Fruit fly (Drosophila melanogaster) whole organism, embryonic: ENCODE data around the gene CG43895.

Source experiments
- Abd-B ChIP-seq: fragments of 200-800 bp; sonication (Bioruptor generic); optimal IDR thresholded peaks from 2 replicates; lab custom pipeline; 2018; ENCODE audit warnings: missing biosample characterization, mild to moderate bottlenecking, missing genetic modification characterization, moderate library complexity
- Atf3 ChIP-seq: fragments of 200-800 bp; sonication (Bioruptor generic); optimal IDR thresholded peaks from 3 replicates; lab custom pipeline; 2016; ENCODE audit warnings: missing biosample characterization, missing genetic modification characterization
- B-H2 ChIP-seq: fragments of 200-800 bp; sonication (Bioruptor generic); optimal IDR thresholded peaks from 2 replicates; lab custom pipeline; 2018; ENCODE audit warnings: missing biosample characterization, mild to moderate bottlenecking, missing genetic modification characterization
- CG12155 ChIP-seq: fragments of 200-800 bp; sonication (Bioruptor generic); optimal IDR thresholded peaks from 3 replicates; lab custom pipeline; 2016; ENCODE audit warnings: missing biosample characterization, missing genetic modification characterization
- CG12236 ChIP-seq: fragments of 200-800 bp; sonication (Bioruptor generic); optimal IDR thresholded peaks from 2 replicates; lab custom pipeline; 2016; ENCODE audit warnings: missing biosample characterization, missing genetic modification characterization
- CG12744 ChIP-seq: fragments of 200-800 bp; sonication (Bioruptor generic); optimal IDR thresholded peaks from 2 replicates; lab custom pipeline; 2016; ENCODE audit warnings: missing biosample characterization, missing genetic modification characterization
- CG12769 ChIP-seq: fragments of 200-800 bp; sonication (Bioruptor generic); optimal IDR thresholded peaks from 2 replicates; lab custom pipeline; 2019; ENCODE audit warnings: missing biosample characterization, mild to moderate bottlenecking, missing genetic modification characterization, moderate library complexity
- CG13296 ChIP-seq: fragments of 200-800 bp; sonication (Bioruptor generic); optimal IDR thresholded peaks from 3 replicates; lab custom pipeline; 2018; ENCODE audit warnings: missing biosample characterization, mild to moderate bottlenecking, missing genetic modification characterization
- CG14965 ChIP-seq: fragments of 200-800 bp; sonication (Bioruptor generic); optimal IDR thresholded peaks from 2 replicates; lab custom pipeline; 2016; ENCODE audit warnings: missing biosample characterization, missing genetic modification characterization, borderline replicate concordance
- CG1529 ChIP-seq: fragments of 200-800 bp; sonication (Bioruptor generic); optimal IDR thresholded peaks from 3 replicates; lab custom pipeline; 2018; ENCODE audit warnings: missing biosample characterization, missing genetic modification characterization
- CG16779 ChIP-seq: fragments of 200-800 bp; sonication (Bioruptor generic); IDR thresholded peaks from 2 replicates; pipeline ENCODE4 v1.3.6; 2022; ENCODE audit warnings: missing biosample characterization, missing genetic modification characterization
- CG1832 ChIP-seq: fragments of 200-800 bp; sonication (Bioruptor generic); optimal IDR thresholded peaks from 2 replicates; lab custom pipeline; 2017; ENCODE audit warnings: missing biosample characterization, mild to moderate bottlenecking, missing genetic modification characterization, inconsistent platforms
- CG2678 ChIP-seq: fragments of 200-800 bp; sonication (Bioruptor generic); optimal IDR thresholded peaks from 3 replicates; lab custom pipeline; 2019; ENCODE audit warnings: missing biosample characterization, mild to moderate bottlenecking, missing genetic modification characterization, moderate library complexity
- CG2889 ChIP-seq: fragments of 200-800 bp; sonication (Bioruptor generic); IDR thresholded peaks from 3 replicates; pipeline ENCODE4 v1.3.6; 2022; ENCODE audit warnings: missing biosample characterization, missing genetic modification characterization
- CG3281 ChIP-seq: fragments of 200-800 bp; sonication (Bioruptor generic); optimal IDR thresholded peaks from 3 replicates; lab custom pipeline; 2017; ENCODE audit warnings: missing biosample characterization, mild to moderate bottlenecking, missing genetic modification characterization
- CG34422 ChIP-seq: fragments of 200-800 bp; sonication (Bioruptor generic); IDR thresholded peaks from 3 replicates; pipeline ENCODE4 v1.3.6; 2022; ENCODE audit warnings: missing biosample characterization, missing genetic modification characterization
- CG4617 ChIP-seq: fragments of 200-800 bp; sonication (Bioruptor generic); optimal IDR thresholded peaks from 3 replicates; lab custom pipeline; 2016; ENCODE audit warnings: missing biosample characterization, missing genetic modification characterization, borderline replicate concordance
- CG5953 ChIP-seq: fragments of 200-800 bp; sonication (Bioruptor generic); IDR thresholded peaks from 2 replicates; pipeline ENCODE4 v1.3.6; 2022; ENCODE audit warnings: missing biosample characterization, missing genetic modification characterization
- CG6272 ChIP-seq: fragments of 200-800 bp; sonication (Bioruptor generic); IDR thresholded peaks from 2 replicates; pipeline ENCODE4 v1.3.6; 2022; ENCODE audit warnings: missing biosample characterization, missing genetic modification characterization
- CG6854 ChIP-seq: fragments of 200-800 bp; sonication (Bioruptor generic); optimal IDR thresholded peaks from 3 replicates; lab custom pipeline; 2017; ENCODE audit warnings: missing biosample characterization, mild to moderate bottlenecking, missing genetic modification characterization
- CTCF ChIP-seq: fragments of 200-800 bp; sonication (Bioruptor generic); optimal IDR thresholded peaks from 2 replicates; lab custom pipeline; 2017; ENCODE audit warnings: missing biosample characterization, mild to moderate bottlenecking, missing genetic modification characterization, moderate library complexity
- Dad ChIP-seq: fragments of 200-800 bp; sonication (Bioruptor generic); optimal IDR thresholded peaks from 3 replicates; lab custom pipeline; 2016; ENCODE audit warnings: missing biosample characterization, missing genetic modification characterization
- ERR ChIP-seq: fragments of 200-800 bp; sonication (Bioruptor generic); optimal IDR thresholded peaks from 2 replicates; lab custom pipeline; 2016; ENCODE audit warnings: missing biosample characterization, missing genetic modification characterization
- Hmr ChIP-seq: fragments of 200-800 bp; sonication (Bioruptor generic); optimal IDR thresholded peaks from 3 replicates; lab custom pipeline; 2017; ENCODE audit warnings: mild to moderate bottlenecking, missing biosample characterization, missing genetic modification reagents, missing genetic modification characterization
- Hr78 ChIP-seq, 2 experiments: fragments of 200-800 bp in 1 of 2; fragments of >200 bp in 1 of 2; sonication (Bioruptor generic) in 1 of 2; optimal IDR thresholded peaks; 2 replicates each; lab custom pipeline; 2017 to 2019; ENCODE audit warnings: missing biosample characterization in 2 of 2, missing genetic modification characterization in 2 of 2, mild to moderate bottlenecking in 1 of 2, moderate library complexity in 1 of 2
- Meics ChIP-seq: fragments of 200-800 bp; sonication (Bioruptor generic); optimal IDR thresholded peaks from 2 replicates; lab custom pipeline; 2017; ENCODE audit warnings: missing biosample characterization, mild to moderate bottlenecking, missing genetic modification characterization
- NFAT ChIP-seq: fragments of 200-800 bp; sonication (Bioruptor generic); IDR thresholded peaks from 2 replicates; pipeline ENCODE4 v1.3.6; 2022; ENCODE audit warnings: missing biosample characterization, missing genetic modification characterization
- Scr ChIP-seq: fragments of 200-800 bp; sonication (Bioruptor generic); IDR thresholded peaks from 2 replicates; pipeline ENCODE4 v1.3.6; 2022; ENCODE audit warnings: missing biosample characterization, missing genetic modification characterization; ENCODE audit not compliant: partially characterized antibody
- Sox102F ChIP-seq: fragments of 200-800 bp; sonication (Bioruptor generic); optimal IDR thresholded peaks from 2 replicates; lab custom pipeline; 2018; ENCODE audit warnings: missing biosample characterization, mild to moderate bottlenecking, missing genetic modification characterization, moderate library complexity
- Trl ChIP-seq, 3 experiments: fragments of >200 bp in 2 of 3; fragments of 200-800 bp in 1 of 3; sonication (Bioruptor generic) in 1 of 3; optimal IDR thresholded peaks; 2 replicates in 1 of 3; 3 replicates in 2 of 3; lab custom pipeline; 2016 to 2017; ENCODE audit warnings: missing biosample characterization in 1 of 3, missing genetic modification characterization in 1 of 3
- Xbp1 ChIP-seq: fragments of 200-800 bp; sonication (Bioruptor generic); optimal IDR thresholded peaks from 3 replicates; lab custom pipeline; 2016; ENCODE audit warnings: missing biosample characterization, mild to moderate bottlenecking, missing genetic modification characterization
- crc ChIP-seq: fragments of 200-800 bp; sonication (Bioruptor generic); optimal IDR thresholded peaks from 2 replicates; lab custom pipeline; 2016; ENCODE audit warnings: missing biosample characterization, missing genetic modification characterization
- crol ChIP-seq: fragments of 200-800 bp; sonication (Bioruptor generic); IDR thresholded peaks from 2 replicates; pipeline ENCODE4 v1.3.6; 2022; ENCODE audit warnings: missing biosample characterization, missing genetic modification characterization
- da ChIP-seq: fragments of 200-800 bp; sonication (Bioruptor generic); optimal IDR thresholded peaks from 2 replicates; lab custom pipeline; 2016; ENCODE audit warnings: missing biosample characterization, missing genetic modification characterization
- dati ChIP-seq: fragments of 200-800 bp; sonication (Bioruptor generic); IDR thresholded peaks from 2 replicates; pipeline ENCODE4 v1.3.6; 2022; ENCODE audit warnings: missing biosample characterization, missing genetic modification characterization
- dimm ChIP-seq: fragments of 200-800 bp; sonication (Bioruptor generic); IDR thresholded peaks from 2 replicates; pipeline ENCODE4 v1.3.6; 2022; ENCODE audit warnings: missing biosample characterization, missing genetic modification characterization
- esg ChIP-seq: fragments of 200-800 bp; sonication (Bioruptor generic); conservative IDR thresholded peaks from 2 replicates; pipeline ENCODE4 v1.3.6; 2022; ENCODE audit warnings: missing biosample characterization, missing genetic modification characterization
- exex ChIP-seq: fragments of 200-800 bp; sonication (Bioruptor generic); optimal IDR thresholded peaks from 4 replicates; lab custom pipeline; 2018; ENCODE audit warnings: missing biosample characterization, mild to moderate bottlenecking, missing genetic modification characterization, moderate library complexity
- gfzf ChIP-seq: fragments of 200-800 bp; sonication (Bioruptor generic); optimal IDR thresholded peaks from 2 replicates; lab custom pipeline; 2016; ENCODE audit warnings: missing biosample characterization, mild to moderate bottlenecking, missing genetic modification characterization, moderate library complexity
- gro ChIP-seq: fragments of 200-800 bp; sonication (Bioruptor generic); optimal IDR thresholded peaks from 2 replicates; lab custom pipeline; 2016; ENCODE audit warnings: missing biosample characterization, missing genetic modification characterization
- kni ChIP-seq: fragments of 200-800 bp; sonication (Bioruptor generic); optimal IDR thresholded peaks from 3 replicates; lab custom pipeline; 2017; ENCODE audit warnings: mild to moderate bottlenecking, missing biosample characterization, missing genetic modification reagents, missing genetic modification characterization
- pan ChIP-seq, 4 experiments: fragments of >200 bp in 3 of 4; fragments of 200-800 bp in 1 of 4; sonication (Bioruptor generic) in 1 of 4; optimal IDR thresholded peaks in 3 of 4; IDR thresholded peaks in 1 of 4; 2 replicates each; pipeline versions ENCODE4 v1.3.6 to Lab custom; 2017 to 2022; ENCODE audit warnings: missing biosample characterization in 2 of 4, missing genetic modification characterization in 2 of 4, mixed read lengths in 1 of 4
- pros ChIP-seq: fragments of 200-800 bp; sonication (Bioruptor generic); optimal IDR thresholded peaks from 3 replicates; lab custom pipeline; 2019; ENCODE audit warnings: missing biosample characterization, mild to moderate bottlenecking, missing genetic modification characterization, moderate library complexity
- pzg ChIP-seq: fragments of 200-800 bp; sonication (Bioruptor generic); optimal IDR thresholded peaks from 3 replicates; lab custom pipeline; 2018; ENCODE audit warnings: missing biosample characterization, mild to moderate bottlenecking, missing genetic modification characterization, moderate library complexity
- shn ChIP-seq: fragments of 200-800 bp; sonication (Bioruptor generic); optimal IDR thresholded peaks from 3 replicates; lab custom pipeline; 2016; ENCODE audit warnings: missing biosample characterization, missing genetic modification characterization
- z ChIP-seq: fragments of 200-800 bp; sonication (Bioruptor generic); IDR thresholded peaks from 3 replicates; pipeline ENCODE4 v1.3.6; 2022; ENCODE audit warnings: missing biosample characterization, missing genetic modification characterization

The CG43895 gene

dm6 chr3L:21841079-21841478 is 27.6 kb upstream of the CG43895 start, which contains the start of gene P5CDh1 (continued):
- TF ChIP-seq pan (optimal IDR thresholded peaks at IDR 0.05; lab: Kevin White, UChicago), result no peak
- TF ChIP-seq pan (GFP tag; optimal IDR thresholded peaks at IDR 0.05 in 1 of 2, IDR thresholded peaks at IDR 0.05 in 1 of 2), result no peak
- TF ChIP-seq esg (GFP tag; lab: Robert Waterston, UW), result no peak
- peak; percentile 91 for TF ChIP-seq pzg (GFP tag; lab: Kevin White, UChicago)
- TF ChIP-seq CG2889 (GFP tag; lab: Robert Waterston, UW), result 0 out of 3 replicates have a peak, but pooled peaks have one; percentile 39

dm6 chr3L:21840642-21840987 is 27.1 kb upstream of the CG43895 start:
- TF ChIP-seq CG1529 (GFP tag; lab: Kevin White, UChicago) (no peak), CG14965 (GFP tag; lab: Kevin White, UChicago) (no peak), Dad (GFP tag; lab: Kevin White, UChicago) (no peak), Hmr (GFP tag; lab: Kevin White, UChicago) (no peak), NFAT (GFP tag; lab: Robert Waterston, UW) (0 out of 2 replicates have a peak, but pooled peaks have one; percentile 1), CTCF (GFP tag; lab: Kevin White, UChicago) (no peak), CG16779 (GFP tag; lab: Robert Waterston, UW) (no peak), crc (GFP tag; lab: Kevin White, UChicago) (no peak), B-H2 (GFP tag; lab: Kevin White, UChicago) (no peak), CG1832 (GFP tag; lab: Kevin White, UChicago) (peak; percentile 76), CG12769 (no peak), Scr (no peak), crol (GFP tag; lab: Robert Waterston, UW) (peak; percentile 77), exex (tag; lab: Kevin White, UChicago) (no peak), shn (GFP tag; lab: Kevin White, UChicago) (no peak), dimm (no peak), ERR (GFP tag; lab: Kevin White, UChicago) (no peak), Trl (optimal IDR thresholded peaks at IDR 0.05; lab: Kevin White, UChicago) (peak in 1 of 2 experiments; percentile 64), Trl (GFP tag; optimal IDR thresholded peaks at IDR 0.05; lab: Kevin White, UChicago) (no peak), pros (peak; percentile 90), CG3281 (GFP tag; lab: Kevin White, UChicago) (no peak), Sox102F (GFP tag; lab: Kevin White, UChicago) (no peak), dati (GFP tag; lab: Robert Waterston, UW) (no peak), Xbp1 (GFP tag; lab: Kevin White, UChicago) (no peak), gfzf (no peak), CG12155 (GFP tag; lab: Kevin White, UChicago) (no peak), CG12236 (no peak), CG2678 (tag; lab: Kevin White, UChicago) (no peak), CG13296 (GFP tag; lab: Kevin White, UChicago) (no peak)

- TF ChIP-seq CG4617 (GFP tag; lab: Kevin White, UChicago), result peak; percentile 71
- peak; percentile 96 for TF ChIP-seq gro (GFP tag; lab: Kevin White, UChicago)
- peak in 1 of 2 experiments; percentile 77 for TF ChIP-seq Hr78 (GFP tag; optimal IDR thresholded peaks at IDR 0.05; lab: Kevin White, UChicago)
- peak; percentile 82 for TF ChIP-seq B-H2 (GFP tag; lab: Kevin White, UChicago)
- TF ChIP-seq kni (GFP tag; lab: Kevin White, UChicago), result peak; percentile 15
- peak; percentile 88 for TF ChIP-seq CG6854 (GFP tag; lab: Kevin White, UChicago)
- TF ChIP-seq CG5953 (GFP tag; lab: Robert Waterston, UW), result peak; percentile 90
- peak; percentile 93 for TF ChIP-seq Abd-B (GFP tag; lab: Kevin White, UChicago)
- TF ChIP-seq CG12744, result peak; percentile 91
- peak; percentile 75 for TF ChIP-seq CG6272 (GFP tag; lab: Robert Waterston, UW)
- TF ChIP-seq z, result peak; percentile 61; the same call in 1 of the 3 replicates
- peak; percentile 88 for TF ChIP-seq Atf3
- peak; percentile 65 for TF ChIP-seq da (GFP tag; lab: Kevin White, UChicago)
- peak; percentile 61; the same call in 1 of the 2 replicates for TF ChIP-seq dati (GFP tag; lab: Robert Waterston, UW)
- peak; percentile 94 for TF ChIP-seq Meics (GFP tag; lab: Kevin White, UChicago)
- peak; percentile 94 for TF ChIP-seq CG13296 (GFP tag; lab: Kevin White, UChicago)
- peak; percentile 92 for TF ChIP-seq CG34422 (GFP tag; lab: Robert Waterston, UW)
Measured at dm6 chr3L:21839720-21840641, 26.5 kb upstream of the CG43895 start.
